Fruit fly (Drosophila melanogaster) whole organism, wandering third instar larva: ENCODE measurements around the gene CG4004.

Source experiments
- CG9705 ChIP-seq: fragments of 200-800 bp; sonication (Bioruptor generic); optimal IDR thresholded peaks from 2 replicates; lab custom pipeline; 2018; ENCODE audit warnings: missing biosample characterization, mild to moderate bottlenecking, missing genetic modification characterization
- HLH106 ChIP-seq: fragments of 200-800 bp; optimal IDR thresholded peaks from 3 replicates; lab custom pipeline; 2019; ENCODE audit warnings: missing biosample characterization, mild to moderate bottlenecking, missing genetic modification characterization, moderate library complexity
- Mio ChIP-seq: sonication (Bioruptor generic); optimal IDR thresholded peaks from 2 replicates; lab custom pipeline; 2016; ENCODE audit warnings: missing biosample characterization, missing genetic modification characterization
- N ChIP-seq: fragments of >200 bp; optimal IDR thresholded peaks from 2 replicates; lab custom pipeline; 2018; ENCODE audit warnings: missing biosample characterization, missing external identifiers, missing genetic modification characterization
- dl ChIP-seq, 2 experiments: fragments of 175-275, 200-275 bp in 1 of 2; fragments of 200-275 bp in 1 of 2; sonication (Bioruptor generic); optimal IDR thresholded peaks; lab custom pipeline; 2018; ENCODE audit warnings: mild to moderate bottlenecking in 2 of 2, missing biosample characterization in 2 of 2, missing genetic modification characterization in 2 of 2, moderate library complexity in 2 of 2; ENCODE audit not compliant: partially characterized antibody in 2 of 2, insufficient read depth in 1 of 2
- foxo ChIP-seq, 2 experiments: fragments of 200-800 bp; sonication (Bioruptor generic); optimal IDR thresholded peaks; 2 replicates in 1 of 2; 3 replicates in 1 of 2; lab custom pipeline; 2016 to 2017; ENCODE audit warnings: missing biosample characterization in 2 of 2, missing genetic modification characterization in 2 of 2
- fru ChIP-seq: fragments of 200-800 bp; sonication (Bioruptor generic); optimal IDR thresholded peaks from 3 replicates; lab custom pipeline; 2016; ENCODE audit warnings: missing biosample characterization, mild to moderate bottlenecking, missing genetic modification characterization
- psq ChIP-seq: fragments of 200-800 bp; sonication (Bioruptor generic); optimal IDR thresholded peaks from 3 replicates; lab custom pipeline; 2017; ENCODE audit warnings: missing biosample characterization, mild to moderate bottlenecking, missing genetic modification characterization, moderate library complexity
- sv ChIP-seq: fragments of 200-800 bp; sonication (Bioruptor generic); optimal IDR thresholded peaks from 3 replicates; lab custom pipeline; 2016; ENCODE audit warnings: missing biosample characterization, missing genetic modification characterization
- usp ChIP-seq: fragments of >200 bp; optimal IDR thresholded peaks from 2 replicates; lab custom pipeline; 2017; ENCODE audit warnings: missing biosample characterization, missing genetic modification characterization
- woc ChIP-seq: sonication (Bioruptor generic); optimal IDR thresholded peaks from 2 replicates; lab custom pipeline; 2016; ENCODE audit warnings: missing biosample characterization, mild to moderate bottlenecking, missing genetic modification characterization

DNA sequence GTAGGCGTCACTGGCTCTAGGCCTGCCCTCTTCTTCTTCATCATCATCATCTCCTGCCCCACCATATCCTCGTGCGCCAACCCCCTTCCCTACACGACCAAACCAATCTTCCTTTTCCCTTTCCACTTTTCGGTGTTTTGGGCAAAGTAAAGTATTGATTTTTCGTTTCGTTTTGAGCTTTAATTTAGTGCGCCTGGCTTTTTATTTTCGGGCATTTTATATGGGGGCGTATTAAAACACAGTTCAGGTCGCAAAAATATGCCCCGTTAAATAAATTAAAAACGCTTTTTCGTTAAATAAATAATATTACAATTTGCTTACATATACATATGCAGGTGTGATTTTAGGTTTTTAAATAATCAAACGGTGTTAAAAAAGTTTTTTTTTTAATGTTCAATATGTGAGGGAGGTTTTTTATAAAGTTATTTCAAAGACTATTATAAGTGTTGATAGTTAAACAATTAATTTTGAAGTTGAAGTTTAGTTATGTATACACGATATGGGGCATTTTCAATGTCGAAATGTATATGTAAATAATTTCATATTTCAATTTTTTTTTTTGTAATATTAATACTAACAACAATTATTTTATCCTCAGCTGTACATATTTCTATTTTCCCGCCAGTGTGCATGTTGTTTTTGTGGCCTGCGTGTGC lies 6.1 kb upstream of the CG4004 start:
- TF ChIP-seq psq: no peak
- no peak for TF ChIP-seq usp
- TF ChIP-seq fru (GFP tag; lab: Kevin White, UChicago): peak; percentile 46
- no peak for TF ChIP-seq N (GFP tag; lab: Kevin White, UChicago)
- TF ChIP-seq Mio: no peak
- TF ChIP-seq sv (GFP tag; lab: Kevin White, UChicago): peak; percentile 32
- no peak for TF ChIP-seq dl (GFP tag; optimal IDR thresholded peaks at IDR 0.05; lab: Kevin White, UChicago; ENCODE audit: insufficient read depth in 1 of 2, partially characterized antibody in 2 of 2)
- peak in 1 of 2 experiments; percentile 77 for TF ChIP-seq foxo (GFP tag; optimal IDR thresholded peaks at IDR 0.05; lab: Kevin White, UChicago)
- TF ChIP-seq CG9705: no peak
- TF ChIP-seq woc: peak; percentile 6
- peak; percentile 66 for TF ChIP-seq HLH106 (tag; lab: Kevin White, UChicago)
